Fruit fly (Drosophila melanogaster) whole organism, pupa: ENCODE measurements around the gene ph-d.

Experiments used
- CG10348 ChIP-seq: fragments of 200-800 bp; sonication (Bioruptor generic); IDR thresholded peaks from 2 replicates; pipeline ENCODE4 v1.3.6; 2022; ENCODE audit warnings: missing biosample characterization, missing genetic modification characterization
- CG12605 ChIP-seq: fragments of 200-800 bp; sonication (Bioruptor generic); IDR thresholded peaks from 2 replicates; pipeline ENCODE4 v1.3.6; 2022; ENCODE audit warnings: missing biosample characterization, missing genetic modification characterization
- CG13204 ChIP-seq: fragments of 200-800 bp; sonication (Bioruptor generic); optimal IDR thresholded peaks from 2 replicates; lab custom pipeline; 2018; ENCODE audit warnings: missing biosample characterization, mild to moderate bottlenecking, missing genetic modification characterization, moderate library complexity
- CG14655 ChIP-seq: fragments of 200-800 bp; sonication (Bioruptor generic); optimal IDR thresholded peaks from 3 replicates; lab custom pipeline; 2017; ENCODE audit warnings: mild to moderate bottlenecking, missing biosample characterization, missing genetic modification reagents, missing genetic modification characterization
- CG15710 ChIP-seq: fragments of 200-800 bp; sonication (Bioruptor generic); optimal IDR thresholded peaks from 2 replicates; lab custom pipeline; 2018; ENCODE audit warnings: missing biosample characterization, mild to moderate bottlenecking, missing genetic modification characterization, moderate library complexity
- CG17806 ChIP-seq: fragments of 200-800 bp; sonication (Bioruptor generic); optimal IDR thresholded peaks from 2 replicates; lab custom pipeline; 2018; ENCODE audit warnings: missing biosample characterization, mild to moderate bottlenecking, missing genetic modification characterization, moderate library complexity
- CG32121 ChIP-seq: fragments of 200-800 bp; sonication (Bioruptor generic); IDR thresholded peaks from 2 replicates; pipeline ENCODE4 v1.3.6; 2022; ENCODE audit warnings: missing biosample characterization, missing genetic modification characterization
- CG34367 ChIP-seq: fragments of 200-800 bp; sonication (Bioruptor generic); optimal IDR thresholded peaks from 2 replicates; lab custom pipeline; 2018; ENCODE audit warnings: missing biosample characterization, mild to moderate bottlenecking, missing genetic modification characterization
- CG4496 ChIP-seq: fragments of 200-800 bp; sonication (Bioruptor generic); IDR thresholded peaks from 3 replicates; pipeline ENCODE4 v1.3.6; 2022; ENCODE audit warnings: missing biosample characterization, missing genetic modification characterization
- CG8159 ChIP-seq: fragments of 200-800 bp; sonication (Bioruptor generic); optimal IDR thresholded peaks from 3 replicates; lab custom pipeline; 2018; ENCODE audit warnings: missing biosample characterization, mild to moderate bottlenecking, missing genetic modification characterization, moderate library complexity
- CG8301 ChIP-seq: fragments of 200-800 bp; sonication (Bioruptor generic); optimal IDR thresholded peaks from 2 replicates; lab custom pipeline; 2018; ENCODE audit warnings: missing biosample characterization, mild to moderate bottlenecking, missing genetic modification characterization
- CG9948 ChIP-seq: fragments of 200-800 bp; sonication (Bioruptor generic); optimal IDR thresholded peaks from 2 replicates; lab custom pipeline; 2018; ENCODE audit warnings: missing biosample characterization, mild to moderate bottlenecking, missing genetic modification characterization, moderate library complexity
- D1 ChIP-seq: fragments of 200-800 bp; sonication (Bioruptor generic); optimal IDR thresholded peaks from 2 replicates; lab custom pipeline; 2018; ENCODE audit warnings: missing biosample characterization, mild to moderate bottlenecking, missing genetic modification characterization, moderate library complexity
- EcR ChIP-seq: fragments of 200-800 bp; sonication (Bioruptor generic); optimal IDR thresholded peaks from 3 replicates; lab custom pipeline; 2019; ENCODE audit warnings: missing biosample characterization, missing genetic modification characterization, mild to moderate bottlenecking, moderate library complexity, missing genetic modification reagents
- Ets98B ChIP-seq: fragments of 200-800 bp; sonication (Bioruptor generic); IDR thresholded peaks from 2 replicates; pipeline ENCODE4 v1.3.6; 2022; ENCODE audit warnings: missing biosample characterization, missing genetic modification characterization
- Pif1A ChIP-seq: fragments of 200-800 bp; sonication (Bioruptor generic); optimal IDR thresholded peaks from 3 replicates; lab custom pipeline; 2016; ENCODE audit warnings: missing biosample characterization, missing genetic modification characterization
- Pif1B ChIP-seq: fragments of 200-800 bp; sonication (Bioruptor generic); optimal IDR thresholded peaks from 3 replicates; lab custom pipeline; 2016; ENCODE audit warnings: missing biosample characterization, missing genetic modification characterization
- Snoo ChIP-seq: fragments of 200-800 bp; sonication (Bioruptor generic); optimal IDR thresholded peaks from 3 replicates; lab custom pipeline; 2017; ENCODE audit warnings: missing biosample characterization, mild to moderate bottlenecking, missing genetic modification characterization, inconsistent platforms
- fd96Ca ChIP-seq: fragments of 200-800 bp; sonication (Bioruptor generic); IDR thresholded peaks from 3 replicates; pipeline ENCODE4 v1.3.6; 2022; ENCODE audit warnings: missing biosample characterization, missing genetic modification characterization
- gl ChIP-seq: fragments of 200-800 bp; sonication (Bioruptor generic); optimal IDR thresholded peaks from 2 replicates; lab custom pipeline; 2018; ENCODE audit warnings: missing biosample characterization, mild to moderate bottlenecking, missing genetic modification characterization
- rn ChIP-seq: fragments of 200-800 bp; sonication (Bioruptor generic); IDR thresholded peaks from 2 replicates; pipeline ENCODE4 v1.3.6; 2022; ENCODE audit warnings: missing biosample characterization, missing genetic modification characterization

ph-d gene

dm6 chrX:2165394-2165793, 42.3 kb upstream of the ph-d start:
- TF ChIP-seq CG13204 (GFP tag; lab: Kevin White, UChicago) (no peak), CG4496 (GFP tag; lab: Robert Waterston, UW) (peak; percentile 79), Pif1A (GFP tag; lab: Kevin White, UChicago) (no peak), Pif1B (GFP tag; lab: Kevin White, UChicago) (no peak), CG17806 (tag; lab: Kevin White, UChicago) (no peak), CG15710 (tag; lab: Kevin White, UChicago) (no peak), CG8301 (tag; lab: Kevin White, UChicago) (peak; percentile 16), CG9948 (tag; lab: Kevin White, UChicago) (no peak), gl (tag; lab: Kevin White, UChicago) (no peak), CG34367 (no peak), Snoo (tag; lab: Kevin White, UChicago) (no peak), CG32121 (GFP tag; lab: Robert Waterston, UW) (peak; percentile 82), CG14655 (GFP tag; lab: Kevin White, UChicago) (no peak), fd96Ca (peak; percentile 80), D1 (tag; lab: Kevin White, UChicago) (no peak), Ets98B (peak; percentile 81), CG8159 (tag; lab: Kevin White, UChicago) (no peak), CG10348 (GFP tag; lab: Robert Waterston, UW) (peak; percentile 36; the same call in 1 of the 2 replicates), CG12605 (GFP tag; lab: Robert Waterston, UW) (0 out of 2 replicates have a peak, but pooled peaks have one; percentile 15), rn (GFP tag; lab: Robert Waterston, UW) (no peak), EcR (GFP tag; lab: Kevin White, UChicago) (no peak)

DNA sequence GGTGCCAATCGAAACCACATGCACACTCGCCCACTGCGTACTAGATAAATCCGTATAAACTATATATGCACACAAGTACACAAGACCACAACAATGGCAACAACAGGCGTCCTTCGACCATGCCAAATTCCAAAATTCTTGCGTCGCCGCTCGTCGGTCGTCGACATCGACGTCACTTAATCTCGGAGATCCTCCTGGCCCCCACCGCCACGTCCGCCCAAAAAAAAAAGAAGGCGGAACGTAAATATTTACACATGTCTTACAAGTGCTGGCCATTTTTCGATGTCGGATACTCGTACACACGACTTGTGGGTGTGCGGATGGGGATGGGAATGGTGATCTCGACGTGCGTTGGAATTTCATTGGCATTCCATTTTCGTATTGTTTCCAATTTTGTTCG, 40.3 kb upstream of the ph-d start:
- TF ChIP-seq Pif1A (GFP tag; lab: Kevin White, UChicago) (no peak), CG4496 (GFP tag; lab: Robert Waterston, UW) (no peak), CG15710 (tag; lab: Kevin White, UChicago) (no peak), EcR (GFP tag; lab: Kevin White, UChicago) (no peak), CG34367 (no peak), CG14655 (GFP tag; lab: Kevin White, UChicago) (no peak), CG12605 (GFP tag; lab: Robert Waterston, UW) (no peak), CG10348 (GFP tag; lab: Robert Waterston, UW) (no peak), rn (GFP tag; lab: Robert Waterston, UW) (no peak)

dm6 chrX:2162130-2162907, 39.2 kb upstream of the ph-d start, which contains the start of the genes Cyp4d1 and CG3630:
Gene Cyp4d1 (minus strand): TSS chrX:2162180.
Gene CG3630 (plus strand): TSS chrX:2162196.
- TF ChIP-seq D1 (tag; lab: Kevin White, UChicago) (no peak), CG10348 (GFP tag; lab: Robert Waterston, UW) (no peak), EcR (GFP tag; lab: Kevin White, UChicago) (no peak), CG15710 (tag; lab: Kevin White, UChicago) (no peak), Snoo (tag; lab: Kevin White, UChicago) (no peak), Pif1B (GFP tag; lab: Kevin White, UChicago) (no peak), CG4496 (GFP tag; lab: Robert Waterston, UW) (no peak), CG32121 (GFP tag; lab: Robert Waterston, UW) (no peak), Ets98B (no peak), CG12605 (GFP tag; lab: Robert Waterston, UW) (no peak), gl (tag; lab: Kevin White, UChicago) (no peak), CG8301 (tag; lab: Kevin White, UChicago) (no peak)

dm6 chrX:2161020-2161419, 37.9 kb upstream of the ph-d start:
- TF ChIP-seq Ets98B, result no peak
- TF ChIP-seq Snoo (tag; lab: Kevin White, UChicago), result no peak
- no peak for TF ChIP-seq CG12605 (GFP tag; lab: Robert Waterston, UW)
- no peak for TF ChIP-seq EcR (GFP tag; lab: Kevin White, UChicago)
- TF ChIP-seq CG14655 (GFP tag; lab: Kevin White, UChicago), result no peak
- TF ChIP-seq CG9948 (tag; lab: Kevin White, UChicago), result no peak
- TF ChIP-seq, all 21 proteins: peak for 0

- TF ChIP-seq CG15710 (tag; lab: Kevin White, UChicago), result no peak
- no peak for TF ChIP-seq CG9948 (tag; lab: Kevin White, UChicago)
- TF ChIP-seq CG34367, result no peak
- TF ChIP-seq CG8159 (tag; lab: Kevin White, UChicago), result no peak
- no peak for TF ChIP-seq CG12605 (GFP tag; lab: Robert Waterston, UW)
- TF ChIP-seq Snoo (tag; lab: Kevin White, UChicago), result no peak
- TF ChIP-seq CG32121 (GFP tag; lab: Robert Waterston, UW), result no peak
- TF ChIP-seq Pif1B (GFP tag; lab: Kevin White, UChicago), result no peak
- no peak for TF ChIP-seq CG10348 (GFP tag; lab: Robert Waterston, UW)
Measured at dm6 chrX:2158668-2159163, 35.6 kb upstream of the ph-d start, which contains the start of gene wapl. Gene wapl (minus strand): TSS chrX:2158983.
